Worm (Caenorhabditis elegans): ENCODE measurements around the gene C56G2.4.

- TF ChIP-seq mdl-1 (tag; optimal IDR thresholded peaks at IDR 0.05) (no peak), fos-1 (tag; optimal IDR thresholded peaks at IDR 0.05) (no peak), lin-39 (tag; optimal IDR thresholded peaks at IDR 0.05) (no peak), pha-4 (tag; optimal IDR thresholded peaks at IDR 0.05) (no peak), unc-62 (GFP tag; optimal IDR thresholded peaks at IDR 0.05) (no peak), fkh-10 (GFP tag; optimal IDR thresholded peaks at IDR 0.05) (no peak)
Observed at ce11 chrIII:6380472-6380871, 48.9 kb downstream of the C56G2.4 start, which contains the start of gene C16A3.5.
